Fruit fly (Drosophila melanogaster): ENCODE measurements around the gene Zip99C.
A peak's percentile ranks its signal among the peaks of the same experiment; 100 is the strongest.

Gene Zip99C

dm6 chr3R:29834759-29835709 is 33.7 kb downstream of the Zip99C start, which contains the start of gene Atg16 (continued):
- TF ChIP-seq unc-4 (GFP tag; IDR thresholded peaks at IDR 0.05; ENCODE audit: partially characterized antibody) (peak; percentile 85), CG18476 (GFP tag; optimal IDR thresholded peaks at IDR 0.05) (no peak), hbn (GFP tag; IDR thresholded peaks at IDR 0.05; ENCODE audit: partially characterized antibody) (peak; percentile 76), Deaf1 (tag; optimal IDR thresholded peaks at IDR 0.05) (no peak), zen2 (GFP tag; IDR thresholded peaks at IDR 0.05; ENCODE audit: partially characterized antibody) (peak; percentile 85), E2f2 (GFP tag; IDR thresholded peaks at IDR 0.05) (peak; percentile 91), gce (GFP tag; IDR thresholded peaks at IDR 0.05) (no peak), amos (GFP tag; IDR thresholded peaks at IDR 0.05; ENCODE audit: partially characterized antibody) (peak; percentile 95), knrl (GFP tag; IDR thresholded peaks at IDR 0.05; ENCODE audit: partially characterized antibody) (peak; percentile 93), zen (tag; optimal IDR thresholded peaks at IDR 0.05) (peak; percentile 81), CG8388 (GFP tag; optimal IDR thresholded peaks at IDR 0.05) (no peak), hth (optimal IDR thresholded peaks at IDR 0.05) (no peak), CG9932 (GFP tag; IDR thresholded peaks at IDR 0.05) (peak; percentile 48), MBD-R2 (GFP tag; IDR thresholded peaks at IDR 0.05) (peak; percentile 75), CG7372 (GFP tag; IDR thresholded peaks at IDR 0.05) (no peak), ato (GFP tag; IDR thresholded peaks at IDR 0.05; ENCODE audit: partially characterized antibody) (peak; percentile 80), toy (GFP tag; IDR thresholded peaks at IDR 0.05) (no peak), cas (GFP tag; IDR thresholded peaks at IDR 0.05) (no peak), CG1832 (GFP tag; optimal IDR thresholded peaks at IDR 0.05) (no peak), sob (GFP tag; IDR thresholded peaks at IDR 0.05) (0 out of 2 replicates have a peak, but pooled peaks have one; percentile 9), CG11398 (GFP tag; optimal IDR thresholded peaks at IDR 0.05) (no peak), CG33557 (GFP tag; optimal IDR thresholded peaks at IDR 0.05) (no peak), CG15479 (GFP tag; optimal IDR thresholded peaks at IDR 0.05) (no peak), CG6765 (GFP tag; optimal IDR thresholded peaks at IDR 0.05) (no peak), Lpt (GFP tag; optimal IDR thresholded peaks at IDR 0.05) (no peak), hb (GFP tag; IDR thresholded peaks at IDR 0.05; ENCODE audit: partially characterized antibody) (peak; percentile 94), CG16815 (GFP tag; optimal IDR thresholded peaks at IDR 0.05) (no peak), CG15514 (GFP tag; optimal IDR thresholded peaks at IDR 0.05) (no peak), CG43689 (GFP tag; IDR thresholded peaks at IDR 0.05) (no peak), CG2116 (GFP tag; optimal IDR thresholded peaks at IDR 0.05) (peak; percentile 64), NC2β (GFP tag; optimal IDR thresholded peaks at IDR 0.05) (no peak), psq (GFP tag; optimal IDR thresholded peaks at IDR 0.05) (no peak), YL-1 (GFP tag; optimal IDR thresholded peaks at IDR 0.05) (peak; percentile 27), Dek (tag; optimal IDR thresholded peaks at IDR 0.05) (no peak), schlank (tag; optimal IDR thresholded peaks at IDR 0.05) (no peak), CG10959 (GFP tag; IDR thresholded peaks at IDR 0.05) (no peak), CG13287 (GFP tag; IDR thresholded peaks at IDR 0.05; ENCODE audit: partially characterized antibody) (peak; percentile 85), HmgZ (tag; optimal IDR thresholded peaks at IDR 0.05) (no peak), CG30403 (GFP tag; optimal IDR thresholded peaks at IDR 0.05) (peak; percentile 11), BEAF-32 (GFP tag; optimal IDR thresholded peaks at IDR 0.05) (peak; percentile 89), corto (GFP tag; optimal IDR thresholded peaks at IDR 0.05) (peak; percentile 19), fd3F (GFP tag; optimal IDR thresholded peaks at IDR 0.05) (no peak), Hr51 (GFP tag; optimal IDR thresholded peaks at IDR 0.05) (no peak), NFAT (GFP tag; IDR thresholded peaks at IDR 0.05) (no peak), Six4 (GFP tag; optimal IDR thresholded peaks at IDR 0.05) (no peak), Myb (GFP tag; optimal IDR thresholded peaks at IDR 0.05) (peak; percentile 90), Nf-YA (GFP tag; IDR thresholded peaks at IDR 0.05) (no peak), CG1603 (tag; optimal IDR thresholded peaks at IDR 0.05) (peak; percentile 3)

Measured in whole organism, embryonic.